Fruit fly (Drosophila melanogaster): ENCODE measurements around the gene CG14543.

Gene CG14543

dm6 chr3R:26012801-26013663, 43.4 kb upstream of the CG14543 start (continued):
- TF ChIP-seq ems (GFP tag; optimal IDR thresholded peaks at IDR 0.05), result no peak
- 0 out of 2 replicates have a peak, but pooled peaks have one; percentile 13 for TF ChIP-seq sob (GFP tag; IDR thresholded peaks at IDR 0.05)
- TF ChIP-seq oc (tag; optimal IDR thresholded peaks at IDR 0.05), result peak; percentile 30
- TF ChIP-seq CG17359 (tag; optimal IDR thresholded peaks at IDR 0.05), result peak; percentile 25
- TF ChIP-seq CG10267 (tag; optimal IDR thresholded peaks at IDR 0.05), result peak; percentile 74
- peak in 1 of 2 experiments; percentile 21 for TF ChIP-seq Eip74EF (GFP tag; optimal IDR thresholded peaks at IDR 0.05)
- TF ChIP-seq hbn (GFP tag; IDR thresholded peaks at IDR 0.05; ENCODE audit: partially characterized antibody), result no peak
- no peak for TF ChIP-seq nerfin-2 (GFP tag; IDR thresholded peaks at IDR 0.05; ENCODE audit: partially characterized antibody)
- TF ChIP-seq yki (optimal IDR thresholded peaks at IDR 0.05), result no peak
- no peak for TF ChIP-seq CG11456 (GFP tag; IDR thresholded peaks at IDR 0.05)
- no peak for TF ChIP-seq CG31388 (GFP tag; optimal IDR thresholded peaks at IDR 0.05)
- TF ChIP-seq Vsx1 (GFP tag; optimal IDR thresholded peaks at IDR 0.05), result peak; percentile 29
- TF ChIP-seq Ets97D (GFP tag; optimal IDR thresholded peaks at IDR 0.05), result no peak
- TF ChIP-seq tna (GFP tag; IDR thresholded peaks at IDR 0.05; ENCODE audit: partially characterized antibody), result no peak
- TF ChIP-seq Nf-YA (GFP tag; IDR thresholded peaks at IDR 0.05), result no peak
- TF ChIP-seq vnd (GFP tag; IDR thresholded peaks at IDR 0.05; ENCODE audit: partially characterized antibody), result no peak
- TF ChIP-seq CG42726 (GFP tag; IDR thresholded peaks at IDR 0.05; ENCODE audit: partially characterized antibody), result no peak
- TF ChIP-seq sd (tag; optimal IDR thresholded peaks at IDR 0.05), result peak; percentile 53
- TF ChIP-seq CG4424 (GFP tag; optimal IDR thresholded peaks at IDR 0.05), result peak; percentile 21
- peak; percentile 57 for TF ChIP-seq Nf-YB (GFP tag; optimal IDR thresholded peaks at IDR 0.05)
- peak in 1 of 2 experiments; percentile 87 for TF ChIP-seq bsh (GFP tag; optimal IDR thresholded peaks at IDR 0.05)
- no peak for TF ChIP-seq CG5245 (GFP tag; optimal IDR thresholded peaks at IDR 0.05)
- TF ChIP-seq lbe (GFP tag; optimal IDR thresholded peaks at IDR 0.05), result no peak
- no peak for TF ChIP-seq CG11560 (tag; IDR thresholded peaks at IDR 0.05)
- TF ChIP-seq pros (GFP tag; optimal IDR thresholded peaks at IDR 0.05), result peak; percentile 54
- no peak for TF ChIP-seq Lpt (GFP tag; optimal IDR thresholded peaks at IDR 0.05)
- no peak for TF ChIP-seq gro (GFP tag; optimal IDR thresholded peaks at IDR 0.05)
- TF ChIP-seq NfI (GFP tag; optimal IDR thresholded peaks at IDR 0.05), result no peak
- no peak for TF ChIP-seq gfzf (GFP tag; optimal IDR thresholded peaks at IDR 0.05)
- no peak for TF ChIP-seq CG2129 (GFP tag; IDR thresholded peaks at IDR 0.05; ENCODE audit: partially characterized antibody)
- TF ChIP-seq CG31365 (tag; optimal IDR thresholded peaks at IDR 0.05), result no peak
- 0 out of 2 replicates have a peak, but pooled peaks have one; percentile 1 for TF ChIP-seq Dref (GFP tag; IDR thresholded peaks at IDR 0.05)
- peak; percentile 60 for TF ChIP-seq CG8388 (GFP tag; optimal IDR thresholded peaks at IDR 0.05)
- no peak for TF ChIP-seq CTCF (GFP tag; optimal IDR thresholded peaks at IDR 0.05)
- TF ChIP-seq ci (GFP tag; IDR thresholded peaks at IDR 0.05), result no peak
- TF ChIP-seq ara (GFP tag; IDR thresholded peaks at IDR 0.05), result peak; percentile 47; the same call in 1 of the 2 replicates
- TF ChIP-seq ham (GFP tag; IDR thresholded peaks at IDR 0.05), result no peak

dm6 chr3R:26013664-26013948, 42.8 kb upstream of the CG14543 start:
- TF ChIP-seq TFAM (GFP tag; optimal IDR thresholded peaks at IDR 0.05), result no peak
- no peak for TF ChIP-seq prd (optimal IDR thresholded peaks at IDR 0.05)
- no peak for TF ChIP-seq prd (GFP tag; IDR thresholded peaks at IDR 0.05)
- peak; percentile 74; the same call in 2 of the 3 replicates for TF ChIP-seq sr (GFP tag; IDR thresholded peaks at IDR 0.05)
- TF ChIP-seq HLHmδ (GFP tag; optimal IDR thresholded peaks at IDR 0.05), result peak; percentile 91
- TF ChIP-seq scrt (GFP tag; optimal IDR thresholded peaks at IDR 0.05), result no peak
- TF ChIP-seq Hr51 (GFP tag; optimal IDR thresholded peaks at IDR 0.05), result no peak
- no peak for TF ChIP-seq pan (optimal IDR thresholded peaks at IDR 0.05)
- peak in 1 of 2 experiments; percentile 27 for TF ChIP-seq pan (GFP tag; optimal IDR thresholded peaks at IDR 0.05 in 1 of 2, IDR thresholded peaks at IDR 0.05 in 1 of 2)
- 0 out of 2 replicates have a peak, but pooled peaks have one; percentile 2 for TF ChIP-seq CG32532 (GFP tag; IDR thresholded peaks at IDR 0.05)
- no peak for TF ChIP-seq CG11398 (GFP tag; optimal IDR thresholded peaks at IDR 0.05)
- no peak for TF ChIP-seq sim (GFP tag; IDR thresholded peaks at IDR 0.05)
- no peak for TF ChIP-seq nom (GFP tag; optimal IDR thresholded peaks at IDR 0.05)
- TF ChIP-seq Rx (GFP tag; IDR thresholded peaks at IDR 0.05), result no peak
- no peak for TF ChIP-seq CG3407 (GFP tag; optimal IDR thresholded peaks at IDR 0.05)
